Worm (Caenorhabditis elegans): ENCODE measurements around the gene ZC250.2.

DNA sequence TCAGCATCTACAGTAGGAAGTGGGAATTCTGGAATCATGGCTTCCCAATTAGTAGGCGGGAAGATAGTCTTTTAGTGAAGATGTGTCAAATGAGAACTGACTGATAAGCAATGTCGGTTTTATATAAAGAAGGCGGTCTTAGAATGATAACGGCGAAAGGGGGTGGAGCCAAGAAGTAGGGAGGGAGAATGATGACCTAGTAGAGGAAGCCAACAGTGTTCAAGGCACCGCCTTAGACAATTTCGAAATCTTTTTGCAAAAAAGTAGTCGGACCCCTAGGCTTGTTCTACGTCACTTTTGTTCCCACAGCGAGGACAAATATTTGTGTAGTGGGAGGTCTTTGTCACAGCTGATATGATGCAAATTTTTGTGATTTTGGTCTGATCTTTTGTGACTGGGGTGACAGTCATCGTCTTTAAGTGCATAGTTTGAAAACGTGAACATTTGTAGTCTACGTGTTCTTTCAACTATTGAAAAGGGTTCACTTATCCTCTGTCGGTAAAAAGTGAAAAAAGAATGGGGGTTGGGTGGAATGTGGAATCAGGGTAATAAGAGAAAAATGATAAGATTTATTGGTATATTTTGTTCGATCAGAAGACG lies 21.0 kb downstream of the ZC250.2 start, which contains the start of gene ZC250.4:
- TF ChIP-seq ztf-23 (GFP tag; IDR thresholded peaks at IDR 0.05) = no peak
- no peak for TF ChIP-seq tab-1 (GFP tag; IDR thresholded peaks at IDR 0.05)
- TF ChIP-seq ref-1 (GFP tag; conservative IDR thresholded peaks at IDR 0.05) = no peak
